Worm (Caenorhabditis elegans): ENCODE results near the gene srd-27.

srd-27 gene

ce11 chrV:15815962-15816432 is 12.8 kb downstream of the srd-27 start, which contains the start of the genes fbxa-69 and F54B8.4:
Gene fbxa-69, minus strand, starts transcription at chrV:15815971.
Gene F54B8.4, plus strand, starts transcription at chrV:15816382.
- TF ChIP-seq skn-1 (tag; optimal IDR thresholded peaks at IDR 0.05) (no peak), ama-1 (optimal IDR thresholded peaks at IDR 0.05) (no peak), R02D3.7 (tag; optimal IDR thresholded peaks at IDR 0.05) (no peak), nhr-23 (tag; optimal IDR thresholded peaks at IDR 0.05) (no peak), ztf-11 (tag; optimal IDR thresholded peaks at IDR 0.05) (no peak), ZK546.5 (tag; optimal IDR thresholded peaks at IDR 0.05) (no peak), daf-12 (tag; optimal IDR thresholded peaks at IDR 0.05) (no peak), fkh-2 (tag; optimal IDR thresholded peaks at IDR 0.05) (no peak), fkh-10 (GFP tag; optimal IDR thresholded peaks at IDR 0.05) (no peak), elt-3 (tag; optimal IDR thresholded peaks at IDR 0.05) (no peak)

- TF ChIP-seq unc-62 (GFP tag; optimal IDR thresholded peaks at IDR 0.05) (no peak), mdl-1 (tag; optimal IDR thresholded peaks at IDR 0.05) (no peak), egl-5 (tag; optimal IDR thresholded peaks at IDR 0.05) (no peak), nhr-67 (tag; optimal IDR thresholded peaks at IDR 0.05) (no peak), R02D3.7 (tag; optimal IDR thresholded peaks at IDR 0.05) (no peak), fkh-10 (GFP tag; optimal IDR thresholded peaks at IDR 0.05) (no peak), lin-39 (tag; optimal IDR thresholded peaks at IDR 0.05) (no peak), sea-2 (GFP tag; optimal IDR thresholded peaks at IDR 0.05) (no peak), mml-1 (tag; optimal IDR thresholded peaks at IDR 0.05) (no peak), fkh-2 (tag; optimal IDR thresholded peaks at IDR 0.05) (no peak), nfya-1 (tag; optimal IDR thresholded peaks at IDR 0.05; ENCODE audit: insufficient read depth) (no peak), snpc-4 (tag; optimal IDR thresholded peaks at IDR 0.05) (no peak), lin-15B (tag; optimal IDR thresholded peaks at IDR 0.05) (no peak), elt-3 (tag; optimal IDR thresholded peaks at IDR 0.05) (no peak), nhr-23 (tag; optimal IDR thresholded peaks at IDR 0.05) (no peak), ceh-9 (tag; optimal IDR thresholded peaks at IDR 0.05) (no peak)
Observed at ce11 chrV:15817746-15818145, 14.6 kb downstream of the srd-27 start, which contains the start of gene abf-3. Gene abf-3, minus strand, starts transcription at chrV:15817846.

- TF ChIP-seq lsy-12 (tag; optimal IDR thresholded peaks at IDR 0.05) (no peak), jun-1 (tag; optimal IDR thresholded peaks at IDR 0.05) (no peak), tbx-2 (tag; optimal IDR thresholded peaks at IDR 0.05) (no peak), elt-2 (tag; optimal IDR thresholded peaks at IDR 0.05) (no peak), mdl-1 (tag; optimal IDR thresholded peaks at IDR 0.05) (no peak), lin-15B (tag; optimal IDR thresholded peaks at IDR 0.05) (no peak), nhr-11 (tag; optimal IDR thresholded peaks at IDR 0.05) (no peak), nhr-23 (tag; optimal IDR thresholded peaks at IDR 0.05) (no peak)
Observed at ce11 chrV:15819983-15820382, 16.8 kb downstream of the srd-27 start, which contains the start of gene srbc-48. Gene srbc-48, plus strand, starts transcription at chrV:15820283.

- no peak for TF ChIP-seq unc-39 (tag; optimal IDR thresholded peaks at IDR 0.05)
- TF ChIP-seq lsy-12 (tag; optimal IDR thresholded peaks at IDR 0.05): no peak
- TF ChIP-seq nhr-23 (tag; optimal IDR thresholded peaks at IDR 0.05): no peak
- TF ChIP-seq aly-2 (tag; optimal IDR thresholded peaks at IDR 0.05): no peak
- no peak for TF ChIP-seq skn-1 (tag; optimal IDR thresholded peaks at IDR 0.05)
- TF ChIP-seq unc-62 (GFP tag; optimal IDR thresholded peaks at IDR 0.05): no peak
Observed at ce11 chrV:15821398-15821797, 18.2 kb downstream of the srd-27 start, which contains the start of gene srbc-49. Gene srbc-49, plus strand, starts transcription at chrV:15821698.

- TF ChIP-seq eor-1 (tag; optimal IDR thresholded peaks at IDR 0.05): no peak
- no peak for TF ChIP-seq nfya-1 (tag; optimal IDR thresholded peaks at IDR 0.05; ENCODE audit: insufficient read depth)
- no peak for TF ChIP-seq ama-1 (optimal IDR thresholded peaks at IDR 0.05)
- TF ChIP-seq ceh-28 (tag; optimal IDR thresholded peaks at IDR 0.05): no peak
- no peak for TF ChIP-seq elt-3 (tag; optimal IDR thresholded peaks at IDR 0.05)
- no peak for TF ChIP-seq egl-5 (tag; optimal IDR thresholded peaks at IDR 0.05)
- no peak for TF ChIP-seq nhr-28 (tag; optimal IDR thresholded peaks at IDR 0.05)
- TF ChIP-seq ZK546.5 (tag; optimal IDR thresholded peaks at IDR 0.05): no peak
- TF ChIP-seq pqm-1 (tag; optimal IDR thresholded peaks at IDR 0.05): no peak
- TF ChIP-seq aly-2 (tag; optimal IDR thresholded peaks at IDR 0.05): no peak
- TF ChIP-seq mdl-1 (tag; optimal IDR thresholded peaks at IDR 0.05): no peak
- TF ChIP-seq daf-12 (tag; optimal IDR thresholded peaks at IDR 0.05): no peak
- TF ChIP-seq ztf-11 (tag; optimal IDR thresholded peaks at IDR 0.05): no peak
- no peak for TF ChIP-seq ceh-82 (tag; optimal IDR thresholded peaks at IDR 0.05)
Observed at ce11 chrV:15824866-15825265, 21.7 kb downstream of the srd-27 start, which contains the start of gene srbc-50. Gene srbc-50, minus strand, starts transcription at chrV:15824966.
